Worm (Caenorhabditis elegans) whole organism, L4/young adult: ENCODE data around the gene emb-4.

Experiments used
- W03F9.2 ChIP-seq: fragments of 150-350 bp; optimal IDR thresholded peaks from 2 replicates; lab custom pipeline; 2014; ENCODE audit warnings: missing biosample characterization, missing genetic modification characterization
- dao-5 ChIP-seq: sonication (generic microtip); optimal IDR thresholded peaks from 2 replicates; lab custom pipeline; 2016; ENCODE audit warnings: missing genotype, missing genetic modification characterization, moderate library complexity, missing compliant biosample characterization
- him-1 ChIP-seq: sonication (generic microtip); optimal IDR thresholded peaks from 2 replicates; lab custom pipeline; 2016; ENCODE audit warnings: missing genotype, missing genetic modification reagents, missing genetic modification characterization, missing compliant biosample characterization

Gene emb-4

DNA sequence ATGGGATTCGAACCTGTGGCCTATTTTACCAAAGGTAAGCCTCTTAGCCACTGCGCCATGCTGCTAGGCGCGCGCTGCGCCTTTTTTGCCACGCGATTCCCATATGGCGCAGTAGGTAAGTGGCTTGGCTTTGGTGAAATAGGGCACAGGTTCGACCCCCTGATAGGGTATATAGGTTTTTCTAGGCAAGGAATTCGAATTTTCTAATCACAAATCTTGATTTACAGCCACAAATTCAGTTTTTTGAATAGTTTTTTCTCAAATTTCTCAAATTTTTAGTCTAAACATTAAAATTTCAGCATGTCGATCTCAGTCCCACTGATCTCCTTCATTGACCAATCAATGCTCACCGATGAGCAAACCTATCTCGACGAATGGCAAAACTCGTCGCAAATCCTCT is 84.1 kb downstream of the emb-4 start, which contains the start of gene C54E10.3:
Gene C54E10.3, plus strand, starts transcription at position 301 of the 400 bp plus-strand sequence.
- TF ChIP-seq W03F9.2 (tag; lab: Kevin White, UChicago): no peak
- no peak for TF ChIP-seq dao-5 (tag; lab: Kevin White, UChicago)
- no peak for TF ChIP-seq him-1 (tag; lab: Kevin White, UChicago)
